Worm (Caenorhabditis elegans) whole organism, L2 larva: Measurements from ENCODE around the gene Y54G2A.73.

ENCODE experiments used
- C34F6.9 ChIP-seq: fragments of 150-350 bp; optimal IDR thresholded peaks from 2 replicates; lab custom pipeline; 2014; ENCODE audit warnings: missing biosample characterization, missing genetic modification characterization
- F13H6.1 ChIP-seq: sonication (generic microtip); optimal IDR thresholded peaks from 2 replicates; lab custom pipeline; 2016; ENCODE audit warnings: missing genetic modification characterization, missing compliant biosample characterization
- Y55F3AM.14 ChIP-seq: fragments of 200-800 bp; sonication (Bioruptor generic); optimal IDR thresholded peaks from 2 replicates; lab custom pipeline; 2018; ENCODE audit warnings: mild to moderate bottlenecking, missing genetic modification characterization, missing compliant biosample characterization
- ZK546.5 ChIP-seq: sonication (generic microtip); optimal IDR thresholded peaks from 2 replicates; lab custom pipeline; 2017; ENCODE audit warnings: missing biosample characterization, missing genetic modification characterization
- alr-1 ChIP-seq: fragments of 150-350 bp; optimal IDR thresholded peaks from 2 replicates; lab custom pipeline; 2014; ENCODE audit warnings: missing biosample characterization, missing genetic modification characterization
- aly-2 ChIP-seq: fragments of 150-350 bp; optimal IDR thresholded peaks from 2 replicates; lab custom pipeline; 2014; ENCODE audit warnings: missing biosample characterization, missing genetic modification characterization
- ama-1 ChIP-seq: fragments of 150-350 bp; optimal IDR thresholded peaks from 2 replicates; lab custom pipeline; 2018; ENCODE audit warnings: inconsistent platforms
- blmp-1 ChIP-seq: sonication (generic microtip); optimal IDR thresholded peaks from 2 replicates; lab custom pipeline; 2017; ENCODE audit warnings: missing genetic modification characterization, mild to moderate bottlenecking, missing compliant biosample characterization, antibody characterized with exemption, moderate library complexity; ENCODE audit not compliant: insufficient read depth
- ceh-16 ChIP-seq: fragments of 150-350 bp; optimal IDR thresholded peaks from 2 replicates; lab custom pipeline; 2014; ENCODE audit warnings: missing biosample characterization, missing genetic modification characterization
- ceh-82 ChIP-seq: fragments of 150-350 bp; optimal IDR thresholded peaks from 2 replicates; lab custom pipeline; 2014; ENCODE audit warnings: missing biosample characterization, missing genetic modification characterization
- dmd-4 ChIP-seq: sonication (generic microtip); optimal IDR thresholded peaks from 2 replicates; lab custom pipeline; 2017; ENCODE audit warnings: missing biosample characterization, missing genetic modification characterization
- egl-27 ChIP-seq: sonication (generic microtip); optimal IDR thresholded peaks from 3 replicates; lab custom pipeline; 2017; ENCODE audit warnings: missing biosample characterization, missing genetic modification reagents, missing genetic modification characterization
- elt-1 ChIP-seq: fragments of 150-350 bp; optimal IDR thresholded peaks from 2 replicates; lab custom pipeline; 2014; ENCODE audit warnings: missing biosample characterization, missing genetic modification characterization
- elt-3 ChIP-seq: sonication (generic microtip); optimal IDR thresholded peaks from 2 replicates; lab custom pipeline; 2017; ENCODE audit warnings: missing biosample characterization, missing genetic modification characterization
- gmeb-1 ChIP-seq: fragments of 150-350 bp; optimal IDR thresholded peaks from 2 replicates; lab custom pipeline; 2014; ENCODE audit warnings: missing biosample characterization, missing genetic modification characterization
- lin-11 ChIP-seq: fragments of 150-350 bp; sonication (generic microtip); optimal IDR thresholded peaks from 2 replicates; lab custom pipeline; 2014; ENCODE audit warnings: missing biosample characterization, missing genetic modification characterization, inconsistent platforms, mixed read lengths
- lin-13 ChIP-seq: fragments of 150-350 bp; optimal IDR thresholded peaks from 2 replicates; lab custom pipeline; 2014; ENCODE audit warnings: missing biosample characterization, missing genetic modification reagents, missing genetic modification characterization
- lin-39 ChIP-seq: fragments of 150-350 bp; optimal IDR thresholded peaks from 2 replicates; lab custom pipeline; 2014; ENCODE audit warnings: missing biosample characterization, missing genetic modification reagents, missing genetic modification characterization
- lsy-2 ChIP-seq, 2 experiments: fragments of 150-350 bp in 1 of 2; sonication (generic microtip) in 1 of 2; optimal IDR thresholded peaks; 2 replicates each; lab custom pipeline; 2014 to 2017; ENCODE audit warnings: missing biosample characterization in 2 of 2, missing genetic modification characterization in 2 of 2
- mab-5 ChIP-seq: fragments of 150-350 bp; optimal IDR thresholded peaks from 2 replicates; lab custom pipeline; 2014; ENCODE audit warnings: missing biosample characterization, missing genetic modification characterization
- mbf-1 ChIP-seq: sonication (generic microtip); optimal IDR thresholded peaks from 2 replicates; lab custom pipeline; 2017; ENCODE audit warnings: missing biosample characterization, missing genetic modification characterization
- nhr-10 ChIP-seq: sonication (generic microtip); optimal IDR thresholded peaks from 2 replicates; lab custom pipeline; 2017; ENCODE audit warnings: missing biosample characterization, missing genetic modification characterization
- nhr-11 ChIP-seq: fragments of 150-350 bp; optimal IDR thresholded peaks from 2 replicates; lab custom pipeline; 2014; ENCODE audit warnings: missing biosample characterization, missing genetic modification characterization
- nhr-12 ChIP-seq: fragments of 150-350 bp; optimal IDR thresholded peaks from 2 replicates; lab custom pipeline; 2014; ENCODE audit warnings: missing biosample characterization, missing genetic modification characterization
- nhr-129 ChIP-seq: fragments of 150-350 bp; optimal IDR thresholded peaks from 2 replicates; lab custom pipeline; 2014; ENCODE audit warnings: missing biosample characterization, missing genetic modification characterization
- nhr-21 ChIP-seq: fragments of 150-350 bp; optimal IDR thresholded peaks from 2 replicates; lab custom pipeline; 2014; ENCODE audit warnings: missing biosample characterization, missing genetic modification characterization
- nhr-23 ChIP-seq: fragments of 150-350 bp; optimal IDR thresholded peaks from 2 replicates; lab custom pipeline; 2014; ENCODE audit warnings: missing biosample characterization, missing genetic modification reagents, missing genetic modification characterization
- nhr-237 ChIP-seq: fragments of 150-350 bp; optimal IDR thresholded peaks from 2 replicates; lab custom pipeline; 2014; ENCODE audit warnings: missing biosample characterization, missing genetic modification characterization
- nhr-25 ChIP-seq: fragments of 150-350 bp; sonication (generic microtip); optimal IDR thresholded peaks from 3 replicates; lab custom pipeline; 2014; ENCODE audit warnings: missing biosample characterization, missing genetic modification characterization
- nhr-6 ChIP-seq: fragments of 150-350 bp; optimal IDR thresholded peaks from 2 replicates; lab custom pipeline; 2014; ENCODE audit warnings: missing biosample characterization, missing genetic modification characterization
- nhr-77 ChIP-seq: fragments of 150-350 bp; optimal IDR thresholded peaks from 2 replicates; lab custom pipeline; 2014; ENCODE audit warnings: missing biosample characterization, missing genetic modification characterization
- peb-1 ChIP-seq: fragments of 150-350 bp; optimal IDR thresholded peaks from 2 replicates; lab custom pipeline; 2014; ENCODE audit warnings: missing biosample characterization, missing genetic modification characterization
- sem-4 ChIP-seq: fragments of 150-350 bp; optimal IDR thresholded peaks from 2 replicates; lab custom pipeline; 2014; ENCODE audit warnings: missing biosample characterization, missing genetic modification reagents, missing genetic modification characterization
- skn-1 ChIP-seq: sonication (generic microtip); optimal IDR thresholded peaks from 2 replicates; lab custom pipeline; 2017; ENCODE audit warnings: missing biosample characterization, missing genetic modification characterization
- sma-3 ChIP-seq: sonication (generic microtip); optimal IDR thresholded peaks from 2 replicates; lab custom pipeline; 2016; ENCODE audit warnings: missing genetic modification reagents, missing genetic modification characterization, missing compliant biosample characterization
- sma-9 ChIP-seq, 2 experiments: fragments of 150-350 bp in 1 of 2; sonication (generic microtip) in 1 of 2; optimal IDR thresholded peaks; 2 replicates each; lab custom pipeline; 2014 to 2016; ENCODE audit warnings: missing genetic modification characterization in 2 of 2, mild to moderate bottlenecking in 1 of 2, missing biosample characterization in 1 of 2, missing compliant biosample characterization in 1 of 2, missing genetic modification reagents in 1 of 2, moderate library complexity in 1 of 2
- snpc-4 ChIP-seq: fragments of 150-350 bp; optimal IDR thresholded peaks from 2 replicates; lab custom pipeline; 2014; ENCODE audit warnings: missing biosample characterization, missing genetic modification characterization
- unc-39 ChIP-seq: fragments of 150-350 bp; optimal IDR thresholded peaks from 2 replicates; lab custom pipeline; 2014; ENCODE audit warnings: missing biosample characterization, missing genetic modification characterization
- unc-55 ChIP-seq: fragments of 150-350 bp; sonication (generic microtip); optimal IDR thresholded peaks from 3 replicates; lab custom pipeline; 2014; ENCODE audit warnings: missing biosample characterization, missing genetic modification reagents, missing genetic modification characterization
- unc-62 ChIP-seq: fragments of 150-350 bp; optimal IDR thresholded peaks from 2 replicates; lab custom pipeline; 2014; ENCODE audit warnings: missing biosample characterization, missing genetic modification reagents, missing genetic modification characterization
- ztf-1 ChIP-seq: fragments of 200-800 bp; sonication (Bioruptor generic); conservative IDR thresholded peaks from 2 replicates; pipeline ENCODE4 v1.3.6; 2022; ENCODE audit warnings: missing genetic modification characterization, missing compliant biosample characterization
- ztf-11 ChIP-seq: sonication (generic microtip); optimal IDR thresholded peaks from 2 replicates; lab custom pipeline; 2017; ENCODE audit warnings: missing biosample characterization, missing genetic modification characterization

Gene Y54G2A.73

ce11 chrIV:2997302-2997701, 11.4 kb downstream of the Y54G2A.73 start:
- TF ChIP-seq unc-55 (GFP tag; lab: Kevin White, UChicago), result peak; percentile 17
- TF ChIP-seq nhr-23 (tag; lab: Kevin White, UChicago), result no peak
- no peak for TF ChIP-seq nhr-237 (tag; lab: Kevin White, UChicago)
- no peak for TF ChIP-seq lin-13 (GFP tag; lab: Kevin White, UChicago)

ce11 chrIV:2995372-2995771, 13.3 kb downstream of the Y54G2A.73 start, which contains the start of gene Y54G2A.26:
Gene Y54G2A.26 (minus strand): TSS chrIV:2995472.
- TF ChIP-seq nhr-10 (tag; lab: Kevin White, UChicago) (no peak), gmeb-1 (tag; lab: Kevin White, UChicago) (no peak), ama-1 (lab: Kevin White, UChicago) (no peak), unc-62 (GFP tag; lab: Kevin White, UChicago) (no peak), ztf-11 (tag; lab: Kevin White, UChicago) (no peak), elt-1 (tag; lab: Kevin White, UChicago) (no peak), nhr-237 (tag; lab: Kevin White, UChicago) (no peak), Y55F3AM.14 (GFP tag; lab: Kevin White, UChicago) (no peak), blmp-1 (no peak), peb-1 (tag; lab: Kevin White, UChicago) (no peak), nhr-11 (tag; lab: Kevin White, UChicago) (no peak), dmd-4 (tag; lab: Kevin White, UChicago) (no peak), ZK546.5 (tag; lab: Kevin White, UChicago) (no peak), ztf-1 (GFP tag; lab: Robert Waterston, UW) (no peak), lin-13 (GFP tag; lab: Kevin White, UChicago) (no peak), lin-11 (tag; lab: Kevin White, UChicago) (no peak), mbf-1 (tag; lab: Kevin White, UChicago) (no peak), elt-3 (no peak), sem-4 (tag; lab: Kevin White, UChicago) (no peak), unc-55 (GFP tag; lab: Kevin White, UChicago) (no peak)

- TF ChIP-seq nhr-129 (tag; lab: Kevin White, UChicago), result peak; percentile 8
- no peak for TF ChIP-seq aly-2
- TF ChIP-seq nhr-25 (tag; lab: Kevin White, UChicago), result peak; percentile 0
- TF ChIP-seq alr-1 (tag; lab: Kevin White, UChicago), result no peak
- TF ChIP-seq F13H6.1 (tag; lab: Kevin White, UChicago), result peak; percentile 3
- TF ChIP-seq sma-9 (GFP tag; optimal IDR thresholded peaks at IDR 0.05; lab: Kevin White, UChicago), result no peak
- TF ChIP-seq sma-9 (tag; optimal IDR thresholded peaks at IDR 0.05; lab: Kevin White, UChicago), result no peak
- TF ChIP-seq blmp-1, result no peak
- no peak for TF ChIP-seq nhr-237 (tag; lab: Kevin White, UChicago)
- TF ChIP-seq Y55F3AM.14 (GFP tag; lab: Kevin White, UChicago), result no peak
- TF ChIP-seq mab-5 (tag; lab: Kevin White, UChicago), result no peak
- TF ChIP-seq sem-4 (tag; lab: Kevin White, UChicago), result peak; percentile 10
- TF ChIP-seq, all 48 proteins: peak for 4
These were observed 13.8 kb downstream of the Y54G2A.73 start for ce11 chrIV:2994883-2995282.

ce11 chrIV:2993278-2993899, 15.3 kb downstream of the Y54G2A.73 start:
- TF ChIP-seq unc-39 (tag; lab: Kevin White, UChicago) (no peak), nhr-6 (tag; lab: Kevin White, UChicago) (no peak), snpc-4 (tag; lab: Kevin White, UChicago) (no peak), nhr-77 (tag; lab: Kevin White, UChicago) (no peak), nhr-23 (tag; lab: Kevin White, UChicago) (no peak), nhr-12 (no peak), peb-1 (tag; lab: Kevin White, UChicago) (no peak), lin-39 (tag; lab: Kevin White, UChicago) (no peak), unc-55 (GFP tag; lab: Kevin White, UChicago) (peak; percentile 82), nhr-129 (tag; lab: Kevin White, UChicago) (peak; percentile 67), ceh-16 (tag; lab: Kevin White, UChicago) (no peak), ama-1 (lab: Kevin White, UChicago) (no peak), blmp-1 (no peak), mab-5 (tag; lab: Kevin White, UChicago) (peak; percentile 52), egl-27 (no peak), ztf-11 (tag; lab: Kevin White, UChicago) (no peak), ceh-82 (tag; lab: Kevin White, UChicago) (no peak), ZK546.5 (tag; lab: Kevin White, UChicago) (no peak), Y55F3AM.14 (GFP tag; lab: Kevin White, UChicago) (peak; percentile 44), sma-3 (GFP tag; lab: Kevin White, UChicago) (no peak), gmeb-1 (tag; lab: Kevin White, UChicago) (no peak), sem-4 (tag; lab: Kevin White, UChicago) (peak; percentile 64), nhr-11 (tag; lab: Kevin White, UChicago) (no peak), elt-3 (no peak), alr-1 (tag; lab: Kevin White, UChicago) (no peak), mbf-1 (tag; lab: Kevin White, UChicago) (no peak), lin-13 (GFP tag; lab: Kevin White, UChicago) (peak; percentile 19), lin-11 (tag; lab: Kevin White, UChicago) (peak; percentile 50), lsy-2 (tag; optimal IDR thresholded peaks at IDR 0.05; lab: Kevin White, UChicago) (peak in 1 of 2 experiments; percentile 46), unc-62 (GFP tag; lab: Kevin White, UChicago) (no peak), nhr-21 (tag; lab: Kevin White, UChicago) (no peak), skn-1 (no peak), nhr-237 (tag; lab: Kevin White, UChicago) (no peak), C34F6.9 (peak; percentile 59)
